Fruit fly (Drosophila melanogaster) whole organism, embryonic: ENCODE measurements around the gene Hr4.

Experiments
- Abd-B ChIP-seq: fragments of 200-800 bp; sonication (Bioruptor generic); optimal IDR thresholded peaks from 2 replicates; lab custom pipeline; 2018; ENCODE audit warnings: missing biosample characterization, mild to moderate bottlenecking, missing genetic modification characterization, moderate library complexity
- Atf-2 ChIP-seq: fragments of 200-800 bp; sonication (Bioruptor generic); optimal IDR thresholded peaks from 2 replicates; lab custom pipeline; 2016; ENCODE audit warnings: missing biosample characterization, missing genetic modification characterization
- B-H2 ChIP-seq: fragments of 200-800 bp; sonication (Bioruptor generic); optimal IDR thresholded peaks from 2 replicates; lab custom pipeline; 2018; ENCODE audit warnings: missing biosample characterization, mild to moderate bottlenecking, missing genetic modification characterization
- CG12104 ChIP-seq: fragments of 200-800 bp; sonication (Bioruptor generic); optimal IDR thresholded peaks from 3 replicates; lab custom pipeline; 2016; ENCODE audit warnings: missing biosample characterization, missing genetic modification characterization
- CG12744 ChIP-seq: fragments of 200-800 bp; sonication (Bioruptor generic); optimal IDR thresholded peaks from 2 replicates; lab custom pipeline; 2016; ENCODE audit warnings: missing biosample characterization, missing genetic modification characterization
- CG12769 ChIP-seq: fragments of 200-800 bp; sonication (Bioruptor generic); optimal IDR thresholded peaks from 2 replicates; lab custom pipeline; 2019; ENCODE audit warnings: missing biosample characterization, mild to moderate bottlenecking, missing genetic modification characterization, moderate library complexity
- CG12942 ChIP-seq: fragments of 200-800 bp; sonication (Bioruptor generic); optimal IDR thresholded peaks from 3 replicates; lab custom pipeline; 2016; ENCODE audit warnings: missing biosample characterization, missing genetic modification characterization
- CG13287 ChIP-seq: fragments of 200-800 bp; sonication (Bioruptor generic); IDR thresholded peaks from 2 replicates; pipeline ENCODE4 v1.3.6; 2022; ENCODE audit warnings: missing biosample characterization, missing genetic modification characterization; ENCODE audit not compliant: partially characterized antibody
- CG13624 ChIP-seq: fragments of 200-800 bp; sonication (Bioruptor generic); optimal IDR thresholded peaks from 2 replicates; lab custom pipeline; 2016; ENCODE audit warnings: missing biosample characterization, missing genetic modification characterization
- CG14441 ChIP-seq: fragments of 200-800 bp; sonication (Bioruptor generic); IDR thresholded peaks from 2 replicates; pipeline ENCODE4 v1.3.6; 2022; ENCODE audit warnings: missing biosample characterization, missing genetic modification characterization
- CG14965 ChIP-seq: fragments of 200-800 bp; sonication (Bioruptor generic); optimal IDR thresholded peaks from 2 replicates; lab custom pipeline; 2016; ENCODE audit warnings: missing biosample characterization, missing genetic modification characterization, borderline replicate concordance
- CG2116 ChIP-seq: fragments of 200-800 bp; sonication (Bioruptor generic); optimal IDR thresholded peaks from 3 replicates; lab custom pipeline; 2018; ENCODE audit warnings: missing biosample characterization, mild to moderate bottlenecking, missing genetic modification characterization
- CG6791 ChIP-seq: fragments of 200-800 bp; sonication (Bioruptor generic); IDR thresholded peaks from 3 replicates; pipeline ENCODE4 v1.3.6; 2022; ENCODE audit warnings: missing biosample characterization, missing genetic modification characterization; ENCODE audit not compliant: partially characterized antibody
- CG6854 ChIP-seq: fragments of 200-800 bp; sonication (Bioruptor generic); optimal IDR thresholded peaks from 3 replicates; lab custom pipeline; 2017; ENCODE audit warnings: missing biosample characterization, mild to moderate bottlenecking, missing genetic modification characterization
- CG7786 ChIP-seq: fragments of 200-800 bp; sonication (Bioruptor generic); optimal IDR thresholded peaks from 2 replicates; lab custom pipeline; 2016; ENCODE audit warnings: missing biosample characterization, missing genetic modification characterization
- CG8089 ChIP-seq: fragments of 200-800 bp; sonication (Bioruptor generic); optimal IDR thresholded peaks from 3 replicates; lab custom pipeline; 2016; ENCODE audit warnings: missing biosample characterization, missing genetic modification characterization
- CG9797 ChIP-seq: fragments of 200-800 bp; sonication (Bioruptor generic); optimal IDR thresholded peaks from 3 replicates; lab custom pipeline; 2018; ENCODE audit warnings: missing biosample characterization, mild to moderate bottlenecking, missing genetic modification characterization
- CG9932 ChIP-seq: fragments of 200-800 bp; sonication (Bioruptor generic); IDR thresholded peaks from 2 replicates; pipeline ENCODE4 v1.3.6; 2022; ENCODE audit warnings: missing biosample characterization, missing genetic modification characterization
- CkIIα-i1 ChIP-seq: fragments of 200-800 bp; sonication (Bioruptor generic); IDR thresholded peaks from 2 replicates; pipeline ENCODE4 v1.3.6; 2022; ENCODE audit warnings: missing biosample characterization, missing genetic modification characterization
- E2f2 ChIP-seq: fragments of 200-800 bp; sonication (Bioruptor generic); IDR thresholded peaks from 2 replicates; pipeline ENCODE4 v1.3.6; 2022; ENCODE audit warnings: missing biosample characterization, missing genetic modification characterization
- Eip74EF ChIP-seq, 2 experiments: fragments of 200-800 bp in 1 of 2; fragments of >200 bp in 1 of 2; sonication (Bioruptor generic) in 1 of 2; optimal IDR thresholded peaks; 2 replicates each; lab custom pipeline; 2017 to 2019; ENCODE audit warnings: missing biosample characterization in 2 of 2, missing genetic modification characterization in 2 of 2, mild to moderate bottlenecking in 1 of 2, moderate library complexity in 1 of 2
- Elba2 ChIP-seq: fragments of 200-800 bp; sonication (Bioruptor generic); optimal IDR thresholded peaks from 3 replicates; lab custom pipeline; 2016; ENCODE audit warnings: missing biosample characterization, missing genetic modification characterization
- H15 ChIP-seq: fragments of 200-800 bp; sonication (Bioruptor generic); IDR thresholded peaks from 3 replicates; pipeline ENCODE4 v1.3.6; 2022; ENCODE audit warnings: missing biosample characterization, missing genetic modification characterization
- HmgD ChIP-seq: fragments of 200-800 bp; sonication (Bioruptor generic); optimal IDR thresholded peaks from 3 replicates; lab custom pipeline; 2016; ENCODE audit warnings: missing biosample characterization, missing genetic modification characterization
- Lpt ChIP-seq: fragments of >200 bp; optimal IDR thresholded peaks from 2 replicates; lab custom pipeline; 2018; ENCODE audit warnings: missing biosample characterization, missing genetic modification characterization
- MESR4 ChIP-seq: fragments of 200-800 bp; sonication (Bioruptor generic); optimal IDR thresholded peaks from 2 replicates; lab custom pipeline; 2018; ENCODE audit warnings: missing biosample characterization, mild to moderate bottlenecking, missing genetic modification characterization, moderate library complexity
- MTF-1 ChIP-seq: fragments of 200-800 bp; sonication (Bioruptor generic); optimal IDR thresholded peaks from 2 replicates; lab custom pipeline; 2018; ENCODE audit warnings: missing biosample characterization, mild to moderate bottlenecking, missing genetic modification characterization, borderline replicate concordance
- ara ChIP-seq: fragments of 200-800 bp; sonication (Bioruptor generic); IDR thresholded peaks from 2 replicates; pipeline ENCODE4 v1.3.6; 2022; ENCODE audit warnings: missing biosample characterization, missing genetic modification characterization
- cad ChIP-seq: fragments of >200 bp; optimal IDR thresholded peaks from 2 replicates; lab custom pipeline; 2017; ENCODE audit warnings: missing biosample characterization, missing genetic modification characterization
- chif ChIP-seq, 2 experiments: fragments of 200-800 bp; sonication (Bioruptor generic); optimal IDR thresholded peaks; 3 replicates each; lab custom pipeline; 2016; ENCODE audit warnings: missing biosample characterization in 2 of 2, missing genetic modification characterization in 2 of 2
- chn ChIP-seq: fragments of 200-800 bp; sonication (Bioruptor generic); optimal IDR thresholded peaks from 2 replicates; lab custom pipeline; 2016; ENCODE audit warnings: missing biosample characterization, missing genetic modification characterization
- da ChIP-seq: fragments of 200-800 bp; sonication (Bioruptor generic); optimal IDR thresholded peaks from 2 replicates; lab custom pipeline; 2016; ENCODE audit warnings: missing biosample characterization, missing genetic modification characterization
- dati ChIP-seq: fragments of 200-800 bp; sonication (Bioruptor generic); IDR thresholded peaks from 2 replicates; pipeline ENCODE4 v1.3.6; 2022; ENCODE audit warnings: missing biosample characterization, missing genetic modification characterization
- gce ChIP-seq: fragments of 200-800 bp; sonication (Bioruptor generic); IDR thresholded peaks from 3 replicates; pipeline ENCODE4 v1.3.6; 2022; ENCODE audit warnings: missing biosample characterization, missing genetic modification characterization
- gem ChIP-seq: fragments of 200-800 bp; sonication (Bioruptor generic); optimal IDR thresholded peaks from 2 replicates; lab custom pipeline; 2019; ENCODE audit warnings: missing biosample characterization, mild to moderate bottlenecking, missing genetic modification characterization, moderate library complexity
- gsb ChIP-seq: fragments of 200-800 bp; sonication (Bioruptor generic); IDR thresholded peaks from 2 replicates; pipeline ENCODE4 v1.3.6; 2022; ENCODE audit warnings: missing biosample characterization, missing genetic modification characterization
- gt ChIP-seq: fragments of 200-800 bp; sonication (Bioruptor generic); IDR thresholded peaks from 2 replicates; pipeline ENCODE4 v1.3.6; 2022; ENCODE audit warnings: missing biosample characterization, missing genetic modification characterization
- hth ChIP-seq: fragments of >200 bp; optimal IDR thresholded peaks from 2 replicates; lab custom pipeline; 2017; ENCODE audit warnings: inconsistent platforms
- ken ChIP-seq: fragments of 200-800 bp; sonication (Bioruptor generic); IDR thresholded peaks from 3 replicates; pipeline ENCODE4 v1.3.6; 2022; ENCODE audit warnings: missing biosample characterization, missing genetic modification characterization
- mirr ChIP-seq: fragments of 200-800 bp; sonication (Bioruptor generic); optimal IDR thresholded peaks from 3 replicates; lab custom pipeline; 2018; ENCODE audit warnings: missing biosample characterization, mild to moderate bottlenecking, missing genetic modification characterization
- odd ChIP-seq: fragments of 200-800 bp; sonication (Bioruptor generic); optimal IDR thresholded peaks from 2 replicates; lab custom pipeline; 2017; ENCODE audit warnings: missing biosample characterization, mild to moderate bottlenecking, missing genetic modification characterization
- p53 ChIP-seq: fragments of 200-800 bp; sonication (Bioruptor generic); optimal IDR thresholded peaks from 2 replicates; lab custom pipeline; 2016; ENCODE audit warnings: missing biosample characterization, missing genetic modification characterization
- pfk ChIP-seq: fragments of 200-800 bp; sonication (Bioruptor generic); optimal IDR thresholded peaks from 2 replicates; lab custom pipeline; 2018; ENCODE audit warnings: missing biosample characterization, mild to moderate bottlenecking, missing genetic modification characterization, moderate library complexity
- repo ChIP-seq: fragments of 200-800 bp; sonication (Bioruptor generic); optimal IDR thresholded peaks from 2 replicates; lab custom pipeline; 2016; ENCODE audit warnings: missing biosample characterization, missing genetic modification characterization
- sd ChIP-seq: fragments of 200-800 bp; sonication (Bioruptor generic); optimal IDR thresholded peaks from 3 replicates; lab custom pipeline; 2018; ENCODE audit warnings: missing biosample characterization, mild to moderate bottlenecking, missing genetic modification characterization, moderate library complexity
- so ChIP-seq: fragments of 200-800 bp; sonication (Bioruptor generic); IDR thresholded peaks from 3 replicates; pipeline ENCODE4 v1.3.6; 2022; ENCODE audit warnings: missing biosample characterization, missing genetic modification characterization
- ssp ChIP-seq: fragments of 200-800 bp; sonication (Bioruptor generic); IDR thresholded peaks from 2 replicates; pipeline ENCODE4 v1.3.6; 2022; ENCODE audit warnings: missing biosample characterization, missing genetic modification characterization
- tio ChIP-seq: fragments of 200-800 bp; sonication (Bioruptor generic); optimal IDR thresholded peaks from 2 replicates; lab custom pipeline; 2017; ENCODE audit warnings: missing biosample characterization, missing genetic modification characterization, inconsistent platforms
- usp ChIP-seq: fragments of >200 bp; optimal IDR thresholded peaks from 2 replicates; lab custom pipeline; 2017; ENCODE audit warnings: missing biosample characterization, missing genetic modification characterization
- wor ChIP-seq: fragments of 200-800 bp; sonication (Bioruptor generic); IDR thresholded peaks from 2 replicates; pipeline ENCODE4 v1.3.6; 2022; ENCODE audit warnings: missing biosample characterization, missing genetic modification characterization

Hr4 gene

dm6 chrX:2050070-2050899 is 108.5 kb downstream of the Hr4 start, which contains the start of gene moody (continued):
- TF ChIP-seq ken (GFP tag; lab: Robert Waterston, UW) = peak; percentile 99
- TF ChIP-seq odd (GFP tag; lab: Kevin White, UChicago) = peak; percentile 97
- TF ChIP-seq Atf-2 = peak; percentile 96
- TF ChIP-seq ara (GFP tag; lab: Robert Waterston, UW) = peak; percentile 98
- TF ChIP-seq MTF-1 (GFP tag; lab: Kevin White, UChicago) = peak; percentile 97
- TF ChIP-seq CG9932 = peak; percentile 99
- TF ChIP-seq CG8089 (GFP tag; lab: Kevin White, UChicago) = peak; percentile 94
- peak; percentile 99 for TF ChIP-seq CG14441 (GFP tag; lab: Robert Waterston, UW)
- peak; percentile 98 for TF ChIP-seq H15
- TF ChIP-seq gsb (GFP tag; lab: Robert Waterston, UW) = peak; percentile 98
- peak; percentile 99 for TF ChIP-seq mirr (GFP tag; lab: Kevin White, UChicago)
- TF ChIP-seq repo = peak; percentile 96
- peak; percentile 86 for TF ChIP-seq CG12104
- peak; percentile 100 for TF ChIP-seq CG12769
- peak; percentile 98 for TF ChIP-seq CG7786 (GFP tag; lab: Kevin White, UChicago)
- peak; percentile 97 for TF ChIP-seq dati
- peak; percentile 95 for TF ChIP-seq gem (tag; lab: Kevin White, UChicago)
- peak; percentile 92 for TF ChIP-seq ssp (GFP tag; lab: Robert Waterston, UW)
- peak; percentile 78 for TF ChIP-seq pfk (GFP tag; lab: Kevin White, UChicago)
- peak; percentile 99 for TF ChIP-seq HmgD (GFP tag; lab: Kevin White, UChicago)
- no peak for TF ChIP-seq hth (lab: Kevin White, UChicago)
- peak; percentile 96 to 97 for TF ChIP-seq chif (GFP tag; optimal IDR thresholded peaks at IDR 0.05; lab: Kevin White, UChicago)
- TF ChIP-seq CG12942 (GFP tag; lab: Kevin White, UChicago) = peak; percentile 98
- TF ChIP-seq CG14965 (GFP tag; lab: Kevin White, UChicago) = peak; percentile 74
- TF ChIP-seq wor (GFP tag; lab: Robert Waterston, UW) = peak; percentile 88
- TF ChIP-seq usp (GFP tag; lab: Kevin White, UChicago) = no peak
- peak in 1 of 2 experiments; percentile 89 for TF ChIP-seq Eip74EF (GFP tag; optimal IDR thresholded peaks at IDR 0.05; lab: Kevin White, UChicago)
- TF ChIP-seq CG13624 = peak; percentile 98
- TF ChIP-seq p53 = peak; percentile 95
- peak; percentile 96 for TF ChIP-seq CG12744 (GFP tag; lab: Kevin White, UChicago)
- TF ChIP-seq CG6791 = no peak
- TF ChIP-seq tio (GFP tag; lab: Kevin White, UChicago) = peak; percentile 81
- TF ChIP-seq B-H2 (GFP tag; lab: Kevin White, UChicago) = peak; percentile 99
- TF ChIP-seq so (GFP tag; lab: Robert Waterston, UW) = peak; percentile 98
- TF ChIP-seq E2f2 (GFP tag; lab: Robert Waterston, UW) = peak; percentile 80
- TF ChIP-seq gt (GFP tag; lab: Robert Waterston, UW) = peak; percentile 94
- TF ChIP-seq sd = peak; percentile 82
- TF ChIP-seq CG13287 (GFP tag; lab: Robert Waterston, UW) = peak; percentile 65; the same call in 1 of the 2 replicates
- peak; percentile 97 for TF ChIP-seq gce (GFP tag; lab: Robert Waterston, UW)
- TF ChIP-seq Elba2 (GFP tag; lab: Kevin White, UChicago) = no peak
- no peak for TF ChIP-seq Lpt (GFP tag; lab: Kevin White, UChicago)
- TF ChIP-seq Abd-B = peak; percentile 87
- peak; percentile 97 for TF ChIP-seq chn (GFP tag; lab: Kevin White, UChicago)
- peak; percentile 96 for TF ChIP-seq da
- TF ChIP-seq cad (GFP tag; lab: Kevin White, UChicago) = no peak
- peak; percentile 96 for TF ChIP-seq CG6854
- TF ChIP-seq CG9797 (GFP tag; lab: Kevin White, UChicago) = peak; percentile 35
- TF ChIP-seq MESR4 = peak; percentile 66
- TF ChIP-seq CG2116 (GFP tag; lab: Kevin White, UChicago) = peak; percentile 63
- peak; percentile 91 for TF ChIP-seq CkIIα-i1 (GFP tag; lab: Robert Waterston, UW)
